Fruit fly (Drosophila melanogaster) whole organism, embryonic: ENCODE measurements around the gene CG5697.
A peak's percentile ranks its signal among the peaks of the same experiment; 100 is the strongest.

Experiments used
- Abd-B ChIP-seq: fragments of 200-800 bp; sonication (Bioruptor generic); optimal IDR thresholded peaks from 2 replicates; lab custom pipeline; 2018; ENCODE audit warnings: missing biosample characterization, mild to moderate bottlenecking, missing genetic modification characterization, moderate library complexity
- Ada2b ChIP-seq: fragments of 200-800 bp; sonication (Bioruptor generic); IDR thresholded peaks from 2 replicates; pipeline ENCODE4 v1.3.6; 2022; ENCODE audit warnings: missing biosample characterization, missing genetic modification characterization
- Bdp1 ChIP-seq: fragments of 200-800 bp; sonication (Bioruptor generic); optimal IDR thresholded peaks from 3 replicates; lab custom pipeline; 2016; ENCODE audit warnings: missing biosample characterization, missing genetic modification characterization
- Bgb ChIP-seq: fragments of 200-800 bp; sonication (Bioruptor generic); IDR thresholded peaks from 2 replicates; pipeline ENCODE4 v1.3.6; 2022; ENCODE audit warnings: missing biosample characterization, missing genetic modification characterization; ENCODE audit not compliant: partially characterized antibody
- CG10209 ChIP-seq: fragments of 200-800 bp; sonication (Bioruptor generic); optimal IDR thresholded peaks from 3 replicates; lab custom pipeline; 2017; ENCODE audit warnings: missing biosample characterization, mild to moderate bottlenecking, missing genetic modification characterization, missing genetic modification reagents
- CG10979 ChIP-seq: fragments of 200-800 bp; sonication (Bioruptor generic); optimal IDR thresholded peaks from 2 replicates; lab custom pipeline; 2018; ENCODE audit warnings: missing biosample characterization, mild to moderate bottlenecking, missing genetic modification characterization, moderate library complexity
- CG11560 ChIP-seq: fragments of 200-800 bp; sonication (Bioruptor generic); IDR thresholded peaks from 3 replicates; pipeline ENCODE4 v1.3.6; 2022; ENCODE audit warnings: missing biosample characterization, missing genetic modification characterization
- CG12391 ChIP-seq: fragments of 200-800 bp; sonication (Bioruptor generic); optimal IDR thresholded peaks from 3 replicates; lab custom pipeline; 2018; ENCODE audit warnings: missing biosample characterization, mild to moderate bottlenecking, missing genetic modification characterization, moderate library complexity
- CG13296 ChIP-seq: fragments of 200-800 bp; sonication (Bioruptor generic); optimal IDR thresholded peaks from 3 replicates; lab custom pipeline; 2018; ENCODE audit warnings: missing biosample characterization, mild to moderate bottlenecking, missing genetic modification characterization
- CG17829 ChIP-seq: fragments of 200-800 bp; optimal IDR thresholded peaks from 2 replicates; lab custom pipeline; 2019; ENCODE audit warnings: missing biosample characterization, mild to moderate bottlenecking, missing genetic modification characterization, moderate library complexity
- CG2120 ChIP-seq: fragments of 200-800 bp; sonication (Bioruptor generic); optimal IDR thresholded peaks from 3 replicates; lab custom pipeline; 2016; ENCODE audit warnings: missing biosample characterization, missing genetic modification characterization
- CG2889 ChIP-seq: fragments of 200-800 bp; sonication (Bioruptor generic); IDR thresholded peaks from 3 replicates; pipeline ENCODE4 v1.3.6; 2022; ENCODE audit warnings: missing biosample characterization, missing genetic modification characterization
- CG30403 ChIP-seq: fragments of 200-800 bp; sonication (Bioruptor generic); optimal IDR thresholded peaks from 3 replicates; lab custom pipeline; 2016; ENCODE audit warnings: missing biosample characterization, missing genetic modification characterization
- CG3065 ChIP-seq: fragments of 200-800 bp; sonication (Bioruptor generic); optimal IDR thresholded peaks from 2 replicates; lab custom pipeline; 2016; ENCODE audit warnings: missing biosample characterization, missing genetic modification characterization
- CG32532 ChIP-seq: fragments of 200-800 bp; sonication (Bioruptor generic); IDR thresholded peaks from 2 replicates; pipeline ENCODE4 v1.3.6; 2022; ENCODE audit warnings: missing biosample characterization, missing genetic modification characterization
- CG32767 ChIP-seq: fragments of 200-800 bp; sonication (Bioruptor generic); IDR thresholded peaks from 2 replicates; pipeline ENCODE4 v1.3.6; 2022; ENCODE audit warnings: missing biosample characterization, missing genetic modification characterization
- CG34422 ChIP-seq: fragments of 200-800 bp; sonication (Bioruptor generic); IDR thresholded peaks from 3 replicates; pipeline ENCODE4 v1.3.6; 2022; ENCODE audit warnings: missing biosample characterization, missing genetic modification characterization
- CG6254 ChIP-seq: fragments of 200-800 bp; sonication (Bioruptor generic); optimal IDR thresholded peaks from 3 replicates; lab custom pipeline; 2017; ENCODE audit warnings: mild to moderate bottlenecking, missing biosample characterization, missing genetic modification reagents, missing genetic modification characterization
- CG9876 ChIP-seq: fragments of 200-800 bp; sonication (Bioruptor generic); optimal IDR thresholded peaks from 2 replicates; lab custom pipeline; 2016; ENCODE audit warnings: missing biosample characterization, missing genetic modification characterization
- CTCF ChIP-seq: fragments of 200-800 bp; sonication (Bioruptor generic); optimal IDR thresholded peaks from 2 replicates; lab custom pipeline; 2017; ENCODE audit warnings: missing biosample characterization, mild to moderate bottlenecking, missing genetic modification characterization, moderate library complexity
- CkIIα-i1 ChIP-seq: fragments of 200-800 bp; sonication (Bioruptor generic); IDR thresholded peaks from 2 replicates; pipeline ENCODE4 v1.3.6; 2022; ENCODE audit warnings: missing biosample characterization, missing genetic modification characterization
- CoRest ChIP-seq: fragments of 200-800 bp; sonication (Bioruptor generic); optimal IDR thresholded peaks from 3 replicates; lab custom pipeline; 2018; ENCODE audit warnings: missing biosample characterization, mild to moderate bottlenecking, missing genetic modification characterization, moderate library complexity
- Deaf1 ChIP-seq: fragments of 200-800 bp; optimal IDR thresholded peaks from 3 replicates; lab custom pipeline; 2019; ENCODE audit warnings: missing biosample characterization, mild to moderate bottlenecking, missing genetic modification characterization, moderate library complexity
- GATAe ChIP-seq: fragments of 200-800 bp; sonication (Bioruptor generic); conservative IDR thresholded peaks from 2 replicates; pipeline ENCODE4 v1.3.6; 2022; ENCODE audit warnings: missing biosample characterization, missing genetic modification characterization
- HLH3B ChIP-seq: fragments of 200-800 bp; sonication (Bioruptor generic); IDR thresholded peaks from 2 replicates; pipeline ENCODE4 v1.3.6; 2022; ENCODE audit warnings: missing biosample characterization, missing genetic modification characterization
- Opbp ChIP-seq: fragments of 200-800 bp; sonication (Bioruptor generic); IDR thresholded peaks from 3 replicates; pipeline ENCODE4 v1.3.6; 2022; ENCODE audit warnings: missing biosample characterization, missing genetic modification characterization; ENCODE audit not compliant: partially characterized antibody
- Scr ChIP-seq: fragments of 200-800 bp; sonication (Bioruptor generic); IDR thresholded peaks from 2 replicates; pipeline ENCODE4 v1.3.6; 2022; ENCODE audit warnings: missing biosample characterization, missing genetic modification characterization; ENCODE audit not compliant: partially characterized antibody
- Side ChIP-seq: fragments of 200-800 bp; sonication (Bioruptor generic); optimal IDR thresholded peaks from 2 replicates; lab custom pipeline; 2016; ENCODE audit warnings: missing biosample characterization, missing genetic modification characterization
- az2 ChIP-seq: fragments of 200-800 bp; sonication (Bioruptor generic); optimal IDR thresholded peaks from 3 replicates; lab custom pipeline; 2016; ENCODE audit warnings: missing biosample characterization, missing genetic modification characterization
- bbx ChIP-seq: fragments of 200-800 bp; sonication (Bioruptor generic); IDR thresholded peaks from 2 replicates; pipeline ENCODE4 v1.3.6; 2022; ENCODE audit warnings: missing biosample characterization, missing genetic modification characterization; ENCODE audit not compliant: partially characterized antibody
- cg ChIP-seq: fragments of 200-800 bp; sonication (Bioruptor generic); optimal IDR thresholded peaks from 3 replicates; lab custom pipeline; 2019; ENCODE audit warnings: missing biosample characterization, mild to moderate bottlenecking, missing genetic modification characterization, moderate library complexity
- chm ChIP-seq: fragments of 200-800 bp; sonication (Bioruptor generic); IDR thresholded peaks from 2 replicates; pipeline ENCODE4 v1.3.6; 2022; ENCODE audit warnings: missing biosample characterization, missing genetic modification characterization
- dan ChIP-seq: fragments of 200-800 bp; sonication (Bioruptor generic); IDR thresholded peaks from 2 replicates; pipeline ENCODE4 v1.3.6; 2022; ENCODE audit warnings: missing biosample characterization, missing genetic modification characterization
- disco-r ChIP-seq: fragments of 200-800 bp; sonication (Bioruptor generic); optimal IDR thresholded peaks from 2 replicates; lab custom pipeline; 2016; ENCODE audit warnings: missing biosample characterization, missing genetic modification characterization
- en ChIP-seq: fragments of 200-800 bp; sonication (Bioruptor generic); optimal IDR thresholded peaks from 2 replicates; lab custom pipeline; 2016; ENCODE audit warnings: missing biosample characterization, missing genetic modification characterization
- fd102C ChIP-seq: fragments of 200-800 bp; sonication (Bioruptor generic); optimal IDR thresholded peaks from 2 replicates; lab custom pipeline; 2018; ENCODE audit warnings: missing biosample characterization, mild to moderate bottlenecking, missing genetic modification characterization, moderate library complexity
- fd64A ChIP-seq: fragments of 200-800 bp; sonication (Bioruptor generic); optimal IDR thresholded peaks from 3 replicates; lab custom pipeline; 2018; ENCODE audit warnings: missing biosample characterization, mild to moderate bottlenecking, missing genetic modification characterization
- fru ChIP-seq: fragments of >200 bp; optimal IDR thresholded peaks from 2 replicates; lab custom pipeline; 2017
- her ChIP-seq: fragments of 200-800 bp; sonication (Bioruptor generic); optimal IDR thresholded peaks from 2 replicates; lab custom pipeline; 2016; ENCODE audit warnings: missing biosample characterization, missing genetic modification characterization
- insv ChIP-seq, 2 experiments: fragments of 200-800 bp; sonication (Bioruptor generic); optimal IDR thresholded peaks; 3 replicates each; lab custom pipeline; 2016 to 2018; ENCODE audit warnings: missing biosample characterization in 2 of 2, missing genetic modification characterization in 2 of 2
- mam ChIP-seq: fragments of 200-800 bp; sonication (Bioruptor generic); optimal IDR thresholded peaks from 3 replicates; lab custom pipeline; 2016; ENCODE audit warnings: missing biosample characterization, missing genetic modification characterization
- mirr ChIP-seq: fragments of 200-800 bp; sonication (Bioruptor generic); optimal IDR thresholded peaks from 3 replicates; lab custom pipeline; 2018; ENCODE audit warnings: missing biosample characterization, mild to moderate bottlenecking, missing genetic modification characterization
- phol ChIP-seq: fragments of 200-800 bp; sonication (Bioruptor generic); optimal IDR thresholded peaks from 3 replicates; lab custom pipeline; 2018; ENCODE audit warnings: missing biosample characterization, mild to moderate bottlenecking, missing genetic modification characterization, moderate library complexity
- pros ChIP-seq: fragments of 200-800 bp; sonication (Bioruptor generic); optimal IDR thresholded peaks from 3 replicates; lab custom pipeline; 2019; ENCODE audit warnings: missing biosample characterization, mild to moderate bottlenecking, missing genetic modification characterization, moderate library complexity
- row ChIP-seq: fragments of 200-800 bp; sonication (Bioruptor generic); IDR thresholded peaks from 3 replicates; pipeline ENCODE4 v1.3.6; 2022; ENCODE audit warnings: missing biosample characterization, missing genetic modification characterization
- run ChIP-seq: fragments of 200-800 bp; sonication (Bioruptor generic); optimal IDR thresholded peaks from 3 replicates; lab custom pipeline; 2018; ENCODE audit warnings: missing biosample characterization, mild to moderate bottlenecking, missing genetic modification characterization
- slbo ChIP-seq: fragments of 200-800 bp; sonication (Bioruptor generic); IDR thresholded peaks from 2 replicates; pipeline ENCODE4 v1.3.6; 2022; ENCODE audit warnings: missing biosample characterization, missing genetic modification characterization
- trem ChIP-seq: fragments of 200-800 bp; optimal IDR thresholded peaks from 3 replicates; lab custom pipeline; 2019; ENCODE audit warnings: missing biosample characterization, mild to moderate bottlenecking, missing genetic modification characterization, moderate library complexity
- tup ChIP-seq: fragments of 200-800 bp; sonication (Bioruptor generic); optimal IDR thresholded peaks from 2 replicates; lab custom pipeline; 2016; ENCODE audit warnings: missing biosample characterization, mild to moderate bottlenecking, missing genetic modification characterization, moderate library complexity
- zfh1 ChIP-seq: fragments of 200-800 bp; sonication (Bioruptor generic); IDR thresholded peaks from 3 replicates; pipeline ENCODE4 v1.3.6; 2022; ENCODE audit warnings: missing biosample characterization, missing genetic modification characterization

CG5697 gene

DNA sequence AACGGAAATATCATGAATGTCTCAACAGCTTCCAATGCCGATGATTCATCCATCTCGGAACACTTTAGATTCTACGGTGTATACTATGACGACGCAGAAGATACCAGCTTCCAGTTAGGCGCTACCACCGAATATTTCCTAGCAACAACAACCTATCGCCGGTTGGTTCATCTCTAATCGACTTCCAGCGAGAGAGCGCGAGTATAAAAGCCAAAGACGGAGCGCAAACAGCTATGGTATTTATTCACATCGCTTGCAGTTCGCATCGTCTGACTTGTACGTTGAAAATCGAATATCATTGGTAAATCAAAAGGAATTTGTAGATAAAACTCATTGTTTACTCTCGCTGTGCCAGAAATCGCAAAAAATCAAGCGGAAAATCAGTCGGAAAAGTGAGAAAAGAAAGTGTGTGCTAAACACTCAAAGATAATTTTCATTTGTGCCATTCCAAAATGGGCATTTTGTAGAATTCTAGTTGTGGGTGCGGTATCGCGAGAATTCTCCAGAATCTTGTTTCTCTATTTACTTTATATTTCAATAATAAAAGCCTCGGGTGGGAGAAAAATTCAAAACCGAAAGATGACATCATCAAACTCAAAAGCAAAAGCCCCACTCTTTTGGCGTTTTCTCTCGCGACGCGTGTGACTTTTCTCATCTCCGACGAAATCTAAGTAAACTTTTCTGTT is 49.4 kb downstream of the CG5697 start, which contains the start of gene AnxB9 (continued):
- TF ChIP-seq Ada2b (GFP tag; lab: Robert Waterston, UW): no peak
- peak; percentile 54; the same call in 1 of the 3 replicates for TF ChIP-seq CG34422 (GFP tag; lab: Robert Waterston, UW)
- peak; percentile 67 for TF ChIP-seq Scr (GFP tag; lab: Robert Waterston, UW)
- peak; percentile 43 for TF ChIP-seq slbo (GFP tag; lab: Robert Waterston, UW)
- TF ChIP-seq CkIIα-i1 (GFP tag; lab: Robert Waterston, UW): no peak
- no peak for TF ChIP-seq CG17829 (tag; lab: Kevin White, UChicago)
- no peak for TF ChIP-seq CoRest (tag; lab: Kevin White, UChicago)
- TF ChIP-seq CG10979: no peak
- no peak for TF ChIP-seq CG9876 (GFP tag; lab: Kevin White, UChicago)

DNA sequence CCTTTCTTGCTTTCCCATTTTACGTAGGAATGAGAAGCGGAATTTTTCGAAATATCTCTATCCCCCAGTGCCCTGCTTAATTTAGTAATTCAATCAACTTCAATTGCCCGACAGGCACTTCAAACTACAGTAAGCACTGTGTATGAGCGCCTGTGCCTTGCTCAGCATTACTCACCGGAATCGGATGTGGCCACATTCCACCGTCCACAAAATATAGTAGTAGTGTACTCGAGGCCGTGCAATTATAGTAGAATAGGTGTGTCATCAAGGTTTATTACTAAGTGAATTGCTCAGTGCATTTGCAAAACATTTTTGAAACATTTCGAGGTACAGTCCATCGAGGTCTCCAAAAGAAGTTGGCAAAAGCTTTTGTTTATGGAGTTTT is 49.9 kb downstream of the CG5697 start:
- TF ChIP-seq insv (GFP tag; optimal IDR thresholded peaks at IDR 0.05; lab: Kevin White, UChicago): no peak
- no peak for TF ChIP-seq GATAe
- TF ChIP-seq Opbp: no peak
- no peak for TF ChIP-seq trem
- TF ChIP-seq Side (GFP tag; lab: Kevin White, UChicago): no peak
- TF ChIP-seq Abd-B (GFP tag; lab: Kevin White, UChicago): no peak
- peak; percentile 40; the same call in 2 of the 3 replicates for TF ChIP-seq row (GFP tag; lab: Robert Waterston, UW)
- TF ChIP-seq CG13296 (GFP tag; lab: Kevin White, UChicago): no peak
- TF ChIP-seq CG10209 (GFP tag; lab: Kevin White, UChicago): no peak
- TF ChIP-seq her: peak; percentile 12
- no peak for TF ChIP-seq CG12391 (tag; lab: Kevin White, UChicago)
- no peak for TF ChIP-seq en
- no peak for TF ChIP-seq CG10979
- TF ChIP-seq CG6254 (GFP tag; lab: Kevin White, UChicago): no peak
- TF ChIP-seq chm: no peak
- TF ChIP-seq disco-r: no peak
- no peak for TF ChIP-seq fru (lab: Kevin White, UChicago)
- TF ChIP-seq CG3065 (GFP tag; lab: Kevin White, UChicago): no peak
- peak; percentile 24; the same call in 1 of the 2 replicates for TF ChIP-seq CG32532 (GFP tag; lab: Robert Waterston, UW)
- 0 out of 3 replicates have a peak, but pooled peaks have one; percentile 24 for TF ChIP-seq zfh1 (GFP tag; lab: Robert Waterston, UW)
- no peak for TF ChIP-seq Deaf1 (tag; lab: Kevin White, UChicago)
- TF ChIP-seq mirr (GFP tag; lab: Kevin White, UChicago): no peak
- no peak for TF ChIP-seq phol (tag; lab: Kevin White, UChicago)
- no peak for TF ChIP-seq pros
- no peak for TF ChIP-seq fd102C (GFP tag; lab: Kevin White, UChicago)
- no peak for TF ChIP-seq dan (GFP tag; lab: Robert Waterston, UW)
- no peak for TF ChIP-seq tup (GFP tag; lab: Kevin White, UChicago)
- no peak for TF ChIP-seq CG11560
- no peak for TF ChIP-seq Bdp1 (GFP tag; lab: Kevin White, UChicago)
- TF ChIP-seq HLH3B (GFP tag; lab: Robert Waterston, UW): 0 out of 2 replicates have a peak, but pooled peaks have one; percentile 21
- TF ChIP-seq CG30403 (GFP tag; lab: Kevin White, UChicago): no peak
- TF ChIP-seq run (tag; lab: Kevin White, UChicago): no peak
- TF ChIP-seq bbx (GFP tag; lab: Robert Waterston, UW): no peak
- no peak for TF ChIP-seq fd64A (GFP tag; lab: Kevin White, UChicago)
- no peak for TF ChIP-seq CTCF
- no peak for TF ChIP-seq CG2120
- 0 out of 3 replicates have a peak, but pooled peaks have one; percentile 10 for TF ChIP-seq CG2889 (GFP tag; lab: Robert Waterston, UW)
- no peak for TF ChIP-seq CG32767 (GFP tag; lab: Robert Waterston, UW)
- TF ChIP-seq az2: no peak
- TF ChIP-seq mam (GFP tag; lab: Kevin White, UChicago): no peak
- TF ChIP-seq Bgb: no peak
- no peak for TF ChIP-seq cg (GFP tag; lab: Kevin White, UChicago)
